Worm (Caenorhabditis elegans): ENCODE measurements around the gene gmpr-1.

gmpr-1 gene

DNA sequence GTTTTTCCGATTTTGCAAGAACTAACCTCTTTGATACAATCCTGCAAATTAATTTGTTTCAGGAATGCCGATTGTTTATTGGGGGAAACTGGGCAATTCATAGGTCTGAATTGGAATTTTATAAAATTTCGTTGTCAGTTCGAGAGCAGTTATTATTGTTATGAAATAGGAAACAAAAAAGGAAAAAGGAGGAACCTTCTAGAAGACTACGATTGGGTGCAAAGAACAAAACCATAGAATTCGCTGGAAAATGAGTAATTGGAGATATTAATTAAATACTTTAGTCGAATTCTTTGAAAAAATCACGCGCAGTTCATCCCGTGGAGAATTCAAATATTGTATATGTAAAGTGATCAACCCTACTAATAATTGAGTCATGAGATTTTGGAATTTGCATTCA lies 16.2 kb upstream of the gmpr-1 start, which contains the start of gene F13A2.9:
Gene F13A2.9 (minus strand): TSS at position 101 of the 400 bp plus-strand sequence.
- TF ChIP-seq unc-130 (GFP tag; optimal IDR thresholded peaks at IDR 0.05) (no peak), cey-2 (tag; optimal IDR thresholded peaks at IDR 0.05; ENCODE audit: borderline replicate concordance, insufficient read depth) (no peak), madf-5 (GFP tag; IDR thresholded peaks at IDR 0.05) (no peak), ZK337.2 (GFP tag; IDR thresholded peaks at IDR 0.05) (no peak), lin-13 (GFP tag; optimal IDR thresholded peaks at IDR 0.05) (no peak), nhr-102 (tag; optimal IDR thresholded peaks at IDR 0.05) (no peak), set-16 (GFP tag; IDR thresholded peaks at IDR 0.05) (no peak), gei-8 (GFP tag; optimal IDR thresholded peaks at IDR 0.05) (no peak), daf-12 (tag; optimal IDR thresholded peaks at IDR 0.05) (no peak), tag-97 (GFP tag; IDR thresholded peaks at IDR 0.05) (no peak), ceh-62 (tag; optimal IDR thresholded peaks at IDR 0.05) (no peak), lim-7 (GFP tag; IDR thresholded peaks at IDR 0.05) (no peak), Y48G9A.11 (GFP tag; IDR thresholded peaks at IDR 0.05) (no peak), ceh-82 (tag; optimal IDR thresholded peaks at IDR 0.05) (no peak), daf-8 (GFP tag; IDR thresholded peaks at IDR 0.05) (no peak), skn-1 (tag; optimal IDR thresholded peaks at IDR 0.05) (no peak), nhr-76 (tag; optimal IDR thresholded peaks at IDR 0.05) (no peak), mep-1 (tag; optimal IDR thresholded peaks at IDR 0.05) (no peak), daf-19 (GFP tag; conservative IDR thresholded peaks at IDR 0.05) (no peak), ces-1 (GFP tag; optimal IDR thresholded peaks at IDR 0.05) (no peak)

DNA sequence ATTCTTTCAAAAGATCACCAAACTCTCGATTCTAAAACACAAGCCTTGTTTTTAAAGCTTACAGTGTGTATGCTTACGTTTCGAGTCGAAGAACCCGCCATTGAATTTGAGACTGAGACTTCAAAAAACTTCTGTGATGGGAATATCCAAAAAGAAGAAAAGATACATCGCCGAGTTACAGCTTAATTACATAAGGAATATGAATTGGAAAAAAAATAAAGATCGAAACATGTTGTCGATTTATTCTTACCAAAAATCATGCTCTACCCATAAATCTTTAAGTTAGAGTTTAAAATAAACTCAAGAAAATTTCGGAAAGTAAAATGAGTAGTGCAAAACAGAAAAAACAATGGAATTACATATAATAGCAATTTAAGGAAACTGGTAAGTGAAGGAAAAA lies 15.0 kb upstream of the gmpr-1 start, which contains the start of gene F13A2.10:
Gene F13A2.10 (minus strand): TSS at position 101 of the 400 bp plus-strand sequence.
- TF ChIP-seq Y5F2A.4 (GFP tag; optimal IDR thresholded peaks at IDR 0.05) (no peak), aha-1 (tag) (peak; percentile 34), egl-43 (GFP tag; IDR thresholded peaks at IDR 0.05) (no peak), nhr-76 (tag; optimal IDR thresholded peaks at IDR 0.05) (no peak), lin-29 (GFP tag; IDR thresholded peaks at IDR 0.05) (no peak), attf-4 (tag; optimal IDR thresholded peaks at IDR 0.05) (no peak)

DNA sequence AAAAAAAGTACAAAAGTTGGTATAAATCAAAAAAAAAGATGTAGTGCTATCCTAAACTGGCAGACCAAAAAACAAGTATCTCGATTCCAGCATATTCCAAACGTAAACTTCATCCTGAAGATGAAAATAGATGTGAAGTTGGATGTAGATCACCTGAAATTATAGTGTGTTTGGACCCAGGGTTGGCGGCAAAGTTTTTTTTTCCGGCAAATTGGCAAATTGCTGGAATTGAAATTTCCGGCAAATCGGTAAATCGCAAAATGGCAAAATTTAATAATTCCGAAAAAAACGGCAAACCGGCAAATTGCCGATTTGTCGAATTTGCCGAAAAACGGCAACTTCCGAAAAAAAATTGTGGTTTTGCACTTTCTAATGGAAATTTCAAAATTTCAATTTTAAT lies 13.3 kb upstream of the gmpr-1 start, which contains the start of gene F13A2.2:
Gene F13A2.2 (minus strand): TSS at position 101 of the 400 bp plus-strand sequence.
- no peak for TF ChIP-seq daf-16 (GFP tag; optimal IDR thresholded peaks at IDR 0.05)
- no peak for TF ChIP-seq daf-16 (tag; optimal IDR thresholded peaks at IDR 0.05)
- TF ChIP-seq pha-4 (GFP tag; IDR thresholded peaks at IDR 0.05): no peak
- no peak for TF ChIP-seq pha-4 (tag; optimal IDR thresholded peaks at IDR 0.05)

DNA sequence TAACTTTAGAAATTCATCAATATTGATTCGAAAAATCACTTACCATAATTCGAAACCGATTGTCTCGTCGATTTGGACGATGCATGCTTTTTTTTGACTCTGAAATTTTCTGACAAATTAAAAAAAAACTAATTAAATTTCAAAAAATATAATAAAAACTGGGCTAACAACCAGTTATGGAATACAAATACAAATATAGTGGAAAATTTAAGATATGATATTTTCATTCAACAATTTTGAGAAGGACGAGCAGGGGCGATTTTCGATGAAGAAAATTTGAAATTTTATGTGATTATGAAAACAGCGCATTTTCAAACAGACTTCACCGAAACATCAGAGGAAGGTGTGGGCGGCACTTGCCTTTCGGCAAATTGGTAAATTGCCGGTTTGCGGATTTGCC lies 11.1 kb upstream of the gmpr-1 start, which contains the start of gene F13A2.1:
Gene F13A2.1 (minus strand): TSS at position 101 of the 400 bp plus-strand sequence.
- TF ChIP-seq nhr-42 (GFP tag; IDR thresholded peaks at IDR 0.05) (no peak), unc-39 (tag; optimal IDR thresholded peaks at IDR 0.05) (no peak), zip-11 (GFP tag; IDR thresholded peaks at IDR 0.05) (no peak), mes-2 (tag; optimal IDR thresholded peaks at IDR 0.05; ENCODE audit: poor library complexity, severe bottlenecking) (no peak), ztf-7 (tag; optimal IDR thresholded peaks at IDR 0.05) (no peak), lim-7 (GFP tag; IDR thresholded peaks at IDR 0.05) (no peak), vab-7 (GFP tag; IDR thresholded peaks at IDR 0.05) (no peak), lin-39 (tag; optimal IDR thresholded peaks at IDR 0.05) (no peak), madf-9 (GFP tag; conservative IDR thresholded peaks at IDR 0.05) (no peak), nhr-237 (tag; optimal IDR thresholded peaks at IDR 0.05) (no peak), ama-1 (optimal IDR thresholded peaks at IDR 0.05) (no peak), F44E2.7 (GFP tag; IDR thresholded peaks at IDR 0.05) (no peak), hif-1 (tag; optimal IDR thresholded peaks at IDR 0.05) (no peak), ZK337.2 (GFP tag; IDR thresholded peaks at IDR 0.05) (no peak), lin-38 (GFP tag; IDR thresholded peaks at IDR 0.05) (no peak), ceh-28 (tag; optimal IDR thresholded peaks at IDR 0.05) (no peak), nhr-102 (tag; optimal IDR thresholded peaks at IDR 0.05) (no peak), rbr-2 (tag; optimal IDR thresholded peaks at IDR 0.05) (no peak)
